Worm (Caenorhabditis elegans): ENCODE results near the gene clec-184.
A peak's percentile ranks its signal among the peaks of the same experiment; 100 is the strongest.

- TF ChIP-seq Y56A3A.18 (GFP tag; IDR thresholded peaks at IDR 0.05): no peak
- no peak for TF ChIP-seq snpc-1.3 (tag; optimal IDR thresholded peaks at IDR 0.05; ENCODE audit: insufficient read depth)
- TF ChIP-seq C17E4.6 (GFP tag; IDR thresholded peaks at IDR 0.05): no peak
- no peak for TF ChIP-seq pha-4 (tag; optimal IDR thresholded peaks at IDR 0.05)
- TF ChIP-seq K11D2.4 (GFP tag; IDR thresholded peaks at IDR 0.05): no peak
- no peak for TF ChIP-seq egrh-3 (GFP tag; IDR thresholded peaks at IDR 0.05)
- TF ChIP-seq bed-2 (GFP tag; IDR thresholded peaks at IDR 0.05): no peak
- TF ChIP-seq nhr-90 (tag; optimal IDR thresholded peaks at IDR 0.05): peak; percentile 17
- peak; percentile 12 for TF ChIP-seq ztf-26 (tag; optimal IDR thresholded peaks at IDR 0.05)
- no peak for TF ChIP-seq dpl-1 (GFP tag; optimal IDR thresholded peaks at IDR 0.05)
- no peak for TF ChIP-seq ceh-91 (GFP tag; IDR thresholded peaks at IDR 0.05)
- TF ChIP-seq ets-4 (GFP tag; optimal IDR thresholded peaks at IDR 0.05): no peak
Observed at ce11 chrIV:12416629-12417404, 15.6 kb upstream of the clec-184 start.

Data from whole organism, young adult.